Worm (Caenorhabditis elegans): ENCODE measurements around the gene idhg-1.
A peak's percentile ranks its signal among the peaks of the same experiment; 100 is the strongest.

Gene idhg-1

DNA sequence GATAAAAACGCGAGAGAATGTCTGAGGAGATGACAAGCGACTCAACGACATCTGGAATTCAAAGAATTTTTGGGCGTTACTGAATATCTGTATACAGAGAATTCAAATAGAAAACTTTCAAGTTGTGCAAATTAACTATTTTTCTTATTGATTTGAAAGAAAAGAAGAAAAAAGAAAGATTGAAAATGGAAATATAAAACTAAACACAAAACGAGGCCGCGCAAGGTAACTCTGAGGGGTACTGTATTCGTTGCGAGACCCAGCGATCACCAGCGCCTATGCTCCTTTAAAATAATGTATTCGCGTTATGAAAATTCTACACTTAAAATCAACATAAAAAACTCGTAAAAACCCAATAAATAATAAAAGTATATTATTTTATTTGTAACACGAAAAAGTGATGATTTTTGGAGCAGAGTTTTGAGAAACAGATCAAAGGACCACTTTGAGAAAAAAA is 27.2 kb downstream of the idhg-1 start, which contains the start of gene asb-1 (continued):
- TF ChIP-seq F37B4.10 (GFP tag; IDR thresholded peaks at IDR 0.05), result no peak
- TF ChIP-seq nhr-120 (GFP tag; IDR thresholded peaks at IDR 0.05), result no peak
- TF ChIP-seq efl-1 (GFP tag; optimal IDR thresholded peaks at IDR 0.05), result peak; percentile 22
- peak; percentile 45 for TF ChIP-seq F23B12.7 (tag; optimal IDR thresholded peaks at IDR 0.05; ENCODE audit: insufficient read depth)
- TF ChIP-seq F49E8.2 (tag; optimal IDR thresholded peaks at IDR 0.05; ENCODE audit: insufficient read depth), result peak; percentile 57
- no peak for TF ChIP-seq rec-8 (tag; optimal IDR thresholded peaks at IDR 0.05)
- TF ChIP-seq tbp1 (GFP tag; optimal IDR thresholded peaks at IDR 0.05), result peak; percentile 13
- no peak for TF ChIP-seq K11D2.4 (GFP tag; IDR thresholded peaks at IDR 0.05)
- TF ChIP-seq xnd-1 (tag; optimal IDR thresholded peaks at IDR 0.05), result peak; percentile 78
- TF ChIP-seq ceh-91 (GFP tag; IDR thresholded peaks at IDR 0.05), result peak; percentile 56
- TF ChIP-seq sdz-38 (tag; optimal IDR thresholded peaks at IDR 0.05), result no peak
- TF ChIP-seq hmg-20 (GFP tag; IDR thresholded peaks at IDR 0.05), result no peak
- peak; percentile 95 for TF ChIP-seq lsl-1 (GFP tag; optimal IDR thresholded peaks at IDR 0.05)
- no peak for TF ChIP-seq T26A5.8 (tag; optimal IDR thresholded peaks at IDR 0.05)
- TF ChIP-seq nfyb-1 (GFP tag; IDR thresholded peaks at IDR 0.05), result 0 out of 2 replicates have a peak, but pooled peaks have one; percentile 13
- TF ChIP-seq F55B11.4 (tag; optimal IDR thresholded peaks at IDR 0.05; ENCODE audit: borderline replicate concordance, insufficient read depth), result no peak
- no peak for TF ChIP-seq K12H6.12 (tag; optimal IDR thresholded peaks at IDR 0.05)
- no peak for TF ChIP-seq Y53G8AR.9 (GFP tag; conservative IDR thresholded peaks at IDR 0.05)
- no peak for TF ChIP-seq fkh-3 (tag; optimal IDR thresholded peaks at IDR 0.05)
- TF ChIP-seq Y56A3A.18 (GFP tag; IDR thresholded peaks at IDR 0.05), result no peak
- TF ChIP-seq atf-7 (tag; optimal IDR thresholded peaks at IDR 0.05), result no peak
- no peak for TF ChIP-seq F22D6.2 (tag; optimal IDR thresholded peaks at IDR 0.05)
- no peak for TF ChIP-seq F57A8.1 (GFP tag; optimal IDR thresholded peaks at IDR 0.05)
- TF ChIP-seq Y67H2A.10 (GFP tag; conservative IDR thresholded peaks at IDR 0.05), result no peak
- TF ChIP-seq egl-44 (GFP tag; IDR thresholded peaks at IDR 0.05), result no peak
- TF ChIP-seq C17E4.6 (GFP tag; IDR thresholded peaks at IDR 0.05), result no peak
- no peak for TF ChIP-seq unc-62 (GFP tag; optimal IDR thresholded peaks at IDR 0.05)
- TF ChIP-seq unc-130 (GFP tag; optimal IDR thresholded peaks at IDR 0.05), result peak; percentile 53
- no peak for TF ChIP-seq Y79H2A.3 (GFP tag; conservative IDR thresholded peaks at IDR 0.05)
- TF ChIP-seq somi-1 (GFP tag; optimal IDR thresholded peaks at IDR 0.05), result no peak
- no peak for TF ChIP-seq lin-26 (GFP tag; IDR thresholded peaks at IDR 0.05)
- TF ChIP-seq madf-8 (GFP tag; conservative IDR thresholded peaks at IDR 0.05), result peak; percentile 72
- TF ChIP-seq F57C9.4 (tag; optimal IDR thresholded peaks at IDR 0.05), result no peak
- TF ChIP-seq F52B5.7 (tag; optimal IDR thresholded peaks at IDR 0.05), result no peak
- TF ChIP-seq mcd-1 (GFP tag; IDR thresholded peaks at IDR 0.05), result no peak
- no peak for TF ChIP-seq madf-10 (tag; optimal IDR thresholded peaks at IDR 0.05)
- TF ChIP-seq nhr-27 (tag; optimal IDR thresholded peaks at IDR 0.05), result no peak
- TF ChIP-seq chd-7 (tag; optimal IDR thresholded peaks at IDR 0.05), result no peak
- TF ChIP-seq tbx-9 (tag; optimal IDR thresholded peaks at IDR 0.05; ENCODE audit: borderline replicate concordance), result no peak
- TF ChIP-seq ceh-27 (GFP tag; optimal IDR thresholded peaks at IDR 0.05), result no peak
- no peak for TF ChIP-seq Y95B8A.8 (GFP tag; IDR thresholded peaks at IDR 0.05)

Measured in whole organism, young adult.